Fruit fly (Drosophila melanogaster): ENCODE data around the gene CG2006.

Gene CG2006

DNA sequence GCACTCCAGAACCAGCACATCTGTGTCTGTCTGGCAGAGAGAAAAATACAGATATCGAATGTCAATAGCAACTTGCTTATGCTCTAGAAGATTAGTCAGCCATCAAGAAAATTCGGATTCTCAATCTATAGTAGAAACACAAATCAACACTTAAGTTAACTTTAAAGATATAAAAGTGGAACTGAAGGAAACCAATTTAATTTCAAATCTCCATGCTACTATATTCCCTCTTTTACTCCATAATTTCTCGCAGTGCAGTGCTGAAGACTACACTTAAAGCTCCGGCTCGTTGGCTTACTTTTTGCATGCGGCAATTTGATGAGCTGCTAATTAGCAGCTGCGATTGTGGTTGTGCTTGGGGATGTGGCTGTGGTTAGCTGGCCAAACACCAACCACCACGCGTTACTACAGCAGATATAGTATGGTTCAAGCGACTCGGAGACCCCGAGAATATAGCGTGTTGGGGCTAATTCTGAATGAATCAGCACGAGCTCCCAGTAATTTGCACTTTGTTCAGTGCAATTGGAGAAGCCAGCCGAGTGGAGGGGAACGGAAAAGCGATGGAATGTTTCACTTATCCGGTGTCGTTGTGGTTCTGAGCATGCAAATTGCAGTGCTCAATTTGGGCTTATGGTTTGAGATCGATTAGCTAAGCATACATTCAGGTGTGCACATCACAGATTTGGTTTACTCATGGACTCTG is 28.9 kb upstream of the CG2006 start:
- TF ChIP-seq CG17806 (tag; optimal IDR thresholded peaks at IDR 0.05) = peak; percentile 18
- peak; percentile 59 for TF ChIP-seq CG12605 (GFP tag; IDR thresholded peaks at IDR 0.05)
- TF ChIP-seq D1 (tag; optimal IDR thresholded peaks at IDR 0.05) = no peak
- peak; percentile 1 for TF ChIP-seq CG8301 (tag; optimal IDR thresholded peaks at IDR 0.05)
- TF ChIP-seq CG34367 (tag; optimal IDR thresholded peaks at IDR 0.05) = no peak
- TF ChIP-seq CG32121 (GFP tag; IDR thresholded peaks at IDR 0.05) = no peak; the same call in 1 of the 2 replicates
- no peak for TF ChIP-seq Pif1A (GFP tag; optimal IDR thresholded peaks at IDR 0.05)
- TF ChIP-seq CG13204 (GFP tag; optimal IDR thresholded peaks at IDR 0.05) = no peak
- no peak for TF ChIP-seq Snoo (tag; optimal IDR thresholded peaks at IDR 0.05)
- no peak for TF ChIP-seq rn (GFP tag; IDR thresholded peaks at IDR 0.05)
- TF ChIP-seq CG15710 (tag; optimal IDR thresholded peaks at IDR 0.05) = peak; percentile 20
- TF ChIP-seq CG4496 (GFP tag; IDR thresholded peaks at IDR 0.05) = peak; percentile 71
- TF ChIP-seq EcR (GFP tag; optimal IDR thresholded peaks at IDR 0.05) = no peak
- TF ChIP-seq fd96Ca (GFP tag; IDR thresholded peaks at IDR 0.05) = peak; percentile 55; the same call in 1 of the 3 replicates
- TF ChIP-seq Pif1B (GFP tag; optimal IDR thresholded peaks at IDR 0.05) = peak; percentile 18
- TF ChIP-seq CG9948 (tag; optimal IDR thresholded peaks at IDR 0.05) = peak; percentile 16
- TF ChIP-seq CG10348 (GFP tag; IDR thresholded peaks at IDR 0.05) = no peak
- TF ChIP-seq gl (tag; optimal IDR thresholded peaks at IDR 0.05) = no peak
- peak; percentile 36; the same call in 1 of the 2 replicates for TF ChIP-seq Ets98B (GFP tag; IDR thresholded peaks at IDR 0.05)
- peak; percentile 44 for TF ChIP-seq CG14655 (GFP tag; optimal IDR thresholded peaks at IDR 0.05)
- TF ChIP-seq CG8159 (tag; optimal IDR thresholded peaks at IDR 0.05) = peak; percentile 4

DNA sequence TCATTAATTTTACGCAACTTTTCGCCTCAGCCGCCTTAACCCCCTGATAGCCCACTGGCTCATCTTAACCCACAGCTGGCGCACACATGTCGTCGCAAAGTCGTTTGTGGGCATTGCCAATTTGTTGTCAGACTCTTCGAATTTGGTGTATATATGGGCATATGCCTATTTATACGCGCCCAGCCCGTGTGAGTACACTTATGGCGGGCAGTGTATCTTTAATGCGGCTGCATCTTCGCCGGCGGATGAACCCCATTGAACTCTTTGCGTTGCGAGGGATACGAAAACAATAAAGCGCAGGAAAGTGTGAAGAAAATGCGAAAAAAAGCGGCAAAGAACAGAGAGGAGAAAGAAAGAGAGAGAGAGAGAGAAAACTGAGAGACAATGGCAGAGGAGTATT is 28.2 kb upstream of the CG2006 start:
- peak; percentile 53; the same call in 1 of the 3 replicates for TF ChIP-seq CG4496 (GFP tag; IDR thresholded peaks at IDR 0.05)
- TF ChIP-seq CG32121 (GFP tag; IDR thresholded peaks at IDR 0.05) = peak; percentile 46
- peak; percentile 37 for TF ChIP-seq CG8159 (tag; optimal IDR thresholded peaks at IDR 0.05)
- peak; percentile 1 for TF ChIP-seq Snoo (tag; optimal IDR thresholded peaks at IDR 0.05)
- TF ChIP-seq Pif1A (GFP tag; optimal IDR thresholded peaks at IDR 0.05) = no peak
- TF ChIP-seq CG10348 (GFP tag; IDR thresholded peaks at IDR 0.05) = no peak
- peak; percentile 22 for TF ChIP-seq CG9948 (tag; optimal IDR thresholded peaks at IDR 0.05)
- TF ChIP-seq fd96Ca (GFP tag; IDR thresholded peaks at IDR 0.05) = peak; percentile 57
- peak; percentile 64 for TF ChIP-seq Ets98B (GFP tag; IDR thresholded peaks at IDR 0.05)
- peak; percentile 18 for TF ChIP-seq CG15710 (tag; optimal IDR thresholded peaks at IDR 0.05)
- TF ChIP-seq CG14655 (GFP tag; optimal IDR thresholded peaks at IDR 0.05) = peak; percentile 18
- no peak for TF ChIP-seq Pif1B (GFP tag; optimal IDR thresholded peaks at IDR 0.05)
- TF ChIP-seq EcR (GFP tag; optimal IDR thresholded peaks at IDR 0.05) = peak; percentile 91
- TF ChIP-seq gl (tag; optimal IDR thresholded peaks at IDR 0.05) = no peak
- no peak for TF ChIP-seq CG8301 (tag; optimal IDR thresholded peaks at IDR 0.05)
- TF ChIP-seq CG17806 (tag; optimal IDR thresholded peaks at IDR 0.05) = peak; percentile 1

DNA sequence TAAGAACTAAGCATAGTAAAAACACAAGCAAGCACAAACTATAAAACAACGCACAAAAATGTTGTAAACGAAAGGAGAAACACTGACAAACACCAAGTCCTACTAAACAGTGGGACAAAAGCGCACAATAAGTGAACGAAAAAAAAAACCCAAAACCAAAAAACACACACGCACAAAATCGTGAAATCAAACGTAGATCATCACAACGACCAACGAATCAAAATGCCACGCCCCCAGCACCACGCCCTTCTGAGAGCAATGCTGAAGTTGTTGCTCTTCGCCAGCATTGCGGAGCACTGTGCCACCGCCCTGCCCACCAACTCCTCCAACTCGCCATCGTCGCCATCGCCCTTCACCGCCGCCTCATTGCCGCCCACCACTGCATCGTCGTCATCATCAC is 27.4 kb upstream of the CG2006 start:
- no peak for TF ChIP-seq D1 (tag; optimal IDR thresholded peaks at IDR 0.05)
- peak; percentile 47 for TF ChIP-seq Ets98B (GFP tag; IDR thresholded peaks at IDR 0.05)
- no peak for TF ChIP-seq CG15710 (tag; optimal IDR thresholded peaks at IDR 0.05)
- TF ChIP-seq CG34367 (tag; optimal IDR thresholded peaks at IDR 0.05) = no peak
- TF ChIP-seq CG10348 (GFP tag; IDR thresholded peaks at IDR 0.05) = no peak
- TF ChIP-seq CG9948 (tag; optimal IDR thresholded peaks at IDR 0.05) = no peak
- TF ChIP-seq CG17806 (tag; optimal IDR thresholded peaks at IDR 0.05) = no peak
- TF ChIP-seq CG4496 (GFP tag; IDR thresholded peaks at IDR 0.05) = peak; percentile 71; the same call in 1 of the 3 replicates
- TF ChIP-seq EcR (GFP tag; optimal IDR thresholded peaks at IDR 0.05) = no peak
- peak; percentile 19; the same call in 1 of the 2 replicates for TF ChIP-seq CG12605 (GFP tag; IDR thresholded peaks at IDR 0.05)
- TF ChIP-seq CG13204 (GFP tag; optimal IDR thresholded peaks at IDR 0.05) = no peak
- peak; percentile 61 for TF ChIP-seq fd96Ca (GFP tag; IDR thresholded peaks at IDR 0.05)
- no peak for TF ChIP-seq Snoo (tag; optimal IDR thresholded peaks at IDR 0.05)
- TF ChIP-seq CG8159 (tag; optimal IDR thresholded peaks at IDR 0.05) = no peak
- TF ChIP-seq rn (GFP tag; IDR thresholded peaks at IDR 0.05) = no peak
- TF ChIP-seq gl (tag; optimal IDR thresholded peaks at IDR 0.05) = no peak
- TF ChIP-seq Pif1B (GFP tag; optimal IDR thresholded peaks at IDR 0.05) = no peak
- no peak for TF ChIP-seq Pif1A (GFP tag; optimal IDR thresholded peaks at IDR 0.05)
- TF ChIP-seq CG32121 (GFP tag; IDR thresholded peaks at IDR 0.05) = no peak
- TF ChIP-seq CG8301 (tag; optimal IDR thresholded peaks at IDR 0.05) = no peak
- TF ChIP-seq CG14655 (GFP tag; optimal IDR thresholded peaks at IDR 0.05) = no peak

DNA sequence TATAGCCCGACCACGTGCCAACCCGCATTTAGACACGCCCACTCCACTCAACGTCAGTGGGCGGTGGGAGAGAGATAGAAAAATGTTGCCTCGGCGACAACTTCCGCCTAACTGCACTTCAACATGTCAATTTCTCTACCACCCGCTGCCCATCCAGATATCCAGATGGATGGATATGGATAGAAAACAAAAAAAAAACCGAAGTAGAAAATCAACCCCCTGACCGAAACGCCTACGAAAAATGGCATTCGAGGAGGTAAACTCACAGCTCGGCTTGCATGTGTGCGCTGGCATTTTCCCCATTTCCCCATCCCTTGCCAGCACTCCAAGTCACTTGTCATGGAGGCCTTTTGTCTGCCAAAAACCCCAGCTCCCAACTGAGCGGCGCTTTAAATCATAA is 22.5 kb upstream of the CG2006 start:
- TF ChIP-seq CG32121 (GFP tag; IDR thresholded peaks at IDR 0.05) (no peak), CG4496 (GFP tag; IDR thresholded peaks at IDR 0.05) (no peak)

DNA sequence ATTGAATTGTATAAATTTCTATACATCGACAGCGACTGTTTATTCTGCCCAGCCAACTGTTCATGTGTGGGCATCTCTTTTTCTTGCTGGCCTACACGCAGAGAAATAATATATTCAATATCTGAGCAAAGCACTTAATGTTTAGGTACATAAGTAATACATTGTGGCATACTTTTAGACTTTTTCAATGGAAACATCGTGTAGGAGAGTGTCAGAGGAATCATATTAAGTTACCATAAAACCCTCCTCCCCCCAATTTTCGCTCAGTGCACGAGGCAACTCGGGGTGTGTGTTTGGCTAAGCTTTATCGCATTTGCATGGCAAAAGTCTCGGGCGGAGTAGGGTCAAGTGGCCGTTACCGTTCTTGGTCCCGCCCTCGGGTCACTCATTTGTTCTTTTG is 19.1 kb upstream of the CG2006 start:
- TF ChIP-seq CG10348 (GFP tag; IDR thresholded peaks at IDR 0.05) = no peak
- no peak for TF ChIP-seq EcR (GFP tag; optimal IDR thresholded peaks at IDR 0.05)
- TF ChIP-seq CG13204 (GFP tag; optimal IDR thresholded peaks at IDR 0.05) = no peak
- no peak for TF ChIP-seq CG15710 (tag; optimal IDR thresholded peaks at IDR 0.05)
- TF ChIP-seq fd96Ca (GFP tag; IDR thresholded peaks at IDR 0.05) = no peak
- no peak for TF ChIP-seq Pif1A (GFP tag; optimal IDR thresholded peaks at IDR 0.05)
- no peak for TF ChIP-seq CG12605 (GFP tag; IDR thresholded peaks at IDR 0.05)
- TF ChIP-seq rn (GFP tag; IDR thresholded peaks at IDR 0.05) = no peak
- no peak for TF ChIP-seq CG17806 (tag; optimal IDR thresholded peaks at IDR 0.05)
- no peak for TF ChIP-seq gl (tag; optimal IDR thresholded peaks at IDR 0.05)
- TF ChIP-seq CG32121 (GFP tag; IDR thresholded peaks at IDR 0.05) = no peak
- TF ChIP-seq Pif1B (GFP tag; optimal IDR thresholded peaks at IDR 0.05) = no peak
- TF ChIP-seq Snoo (tag; optimal IDR thresholded peaks at IDR 0.05) = no peak
- TF ChIP-seq D1 (tag; optimal IDR thresholded peaks at IDR 0.05) = no peak
- TF ChIP-seq CG9948 (tag; optimal IDR thresholded peaks at IDR 0.05) = no peak
- no peak for TF ChIP-seq CG8301 (tag; optimal IDR thresholded peaks at IDR 0.05)
- no peak for TF ChIP-seq CG8159 (tag; optimal IDR thresholded peaks at IDR 0.05)
- TF ChIP-seq CG34367 (tag; optimal IDR thresholded peaks at IDR 0.05) = no peak
